Worm (Caenorhabditis elegans) whole organism, L2 larva: ENCODE results near the gene spp-29.

Source experiments
- elt-1 ChIP-seq: fragments of 150-350 bp; optimal IDR thresholded peaks from 2 replicates; lab custom pipeline; 2014; ENCODE audit warnings: missing biosample characterization, missing genetic modification characterization
- lin-13 ChIP-seq: fragments of 150-350 bp; optimal IDR thresholded peaks from 2 replicates; lab custom pipeline; 2014; ENCODE audit warnings: missing biosample characterization, missing genetic modification reagents, missing genetic modification characterization

DNA sequence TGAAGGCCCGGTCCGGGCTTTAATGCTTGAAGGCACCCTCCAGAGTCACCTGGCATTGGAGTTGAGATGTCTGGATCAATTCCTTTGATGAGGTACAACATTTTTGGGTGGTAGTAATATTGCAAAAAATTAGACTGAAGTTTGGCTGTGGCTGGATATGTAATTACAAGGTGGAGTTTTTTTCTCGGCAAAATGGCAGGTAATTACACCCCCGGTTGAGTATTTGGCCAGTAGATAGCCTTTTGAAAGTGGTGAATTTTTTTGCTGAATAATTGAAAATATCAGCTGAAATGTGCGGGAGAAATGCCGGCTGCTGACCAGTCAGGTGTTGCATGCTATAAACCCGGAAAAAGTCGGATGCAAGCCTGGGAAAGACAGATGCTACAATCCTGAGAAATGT, 2.4 kb upstream of the spp-29 start, which contains the start of gene Y26G10.4:
- TF ChIP-seq lin-13 (GFP tag; lab: Kevin White, UChicago) (no peak), elt-1 (tag; lab: Kevin White, UChicago) (no peak)
